Fruit fly (Drosophila melanogaster) whole organism, embryonic: Measurements from ENCODE around the gene CG7879.

Experiments
- CG10267 ChIP-seq: fragments of 200-800 bp; sonication (Bioruptor generic); optimal IDR thresholded peaks from 2 replicates; lab custom pipeline; 2018; ENCODE audit warnings: missing biosample characterization, mild to moderate bottlenecking, missing genetic modification characterization, moderate library complexity
- CG11398 ChIP-seq: fragments of 200-800 bp; sonication (Bioruptor generic); optimal IDR thresholded peaks from 2 replicates; lab custom pipeline; 2016; ENCODE audit warnings: missing biosample characterization, missing genetic modification characterization
- CG11504 ChIP-seq: fragments of 200-800 bp; sonication (Bioruptor generic); optimal IDR thresholded peaks from 3 replicates; lab custom pipeline; 2019; ENCODE audit warnings: missing biosample characterization, mild to moderate bottlenecking, missing genetic modification characterization, moderate library complexity
- CG12104 ChIP-seq: fragments of 200-800 bp; sonication (Bioruptor generic); optimal IDR thresholded peaks from 3 replicates; lab custom pipeline; 2016; ENCODE audit warnings: missing biosample characterization, missing genetic modification characterization
- CG12769 ChIP-seq: fragments of 200-800 bp; sonication (Bioruptor generic); optimal IDR thresholded peaks from 2 replicates; lab custom pipeline; 2019; ENCODE audit warnings: missing biosample characterization, mild to moderate bottlenecking, missing genetic modification characterization, moderate library complexity
- CG14710 ChIP-seq: fragments of 200-800 bp; sonication (Bioruptor generic); optimal IDR thresholded peaks from 3 replicates; lab custom pipeline; 2019; ENCODE audit warnings: missing biosample characterization, mild to moderate bottlenecking, missing genetic modification characterization, moderate library complexity
- CG1529 ChIP-seq: fragments of 200-800 bp; sonication (Bioruptor generic); optimal IDR thresholded peaks from 3 replicates; lab custom pipeline; 2018; ENCODE audit warnings: missing biosample characterization, missing genetic modification characterization
- CG17612 ChIP-seq: fragments of 200-800 bp; sonication (Bioruptor generic); IDR thresholded peaks from 2 replicates; pipeline ENCODE4 v1.3.6; 2022; ENCODE audit warnings: missing biosample characterization, missing genetic modification characterization
- CG18599 ChIP-seq: fragments of 200-800 bp; sonication (Bioruptor generic); optimal IDR thresholded peaks from 3 replicates; lab custom pipeline; 2017; ENCODE audit warnings: missing biosample characterization, missing genetic modification characterization, mild to moderate bottlenecking, moderate library complexity, missing genetic modification reagents
- CG2116 ChIP-seq: fragments of 200-800 bp; sonication (Bioruptor generic); optimal IDR thresholded peaks from 3 replicates; lab custom pipeline; 2018; ENCODE audit warnings: missing biosample characterization, mild to moderate bottlenecking, missing genetic modification characterization
- CG31441 ChIP-seq: fragments of 200-800 bp; sonication (Bioruptor generic); IDR thresholded peaks from 2 replicates; pipeline ENCODE4 v1.3.6; 2022; ENCODE audit warnings: missing biosample characterization, missing genetic modification characterization
- CG34422 ChIP-seq: fragments of 200-800 bp; sonication (Bioruptor generic); IDR thresholded peaks from 3 replicates; pipeline ENCODE4 v1.3.6; 2022; ENCODE audit warnings: missing biosample characterization, missing genetic modification characterization
- CG6272 ChIP-seq: fragments of 200-800 bp; sonication (Bioruptor generic); IDR thresholded peaks from 2 replicates; pipeline ENCODE4 v1.3.6; 2022; ENCODE audit warnings: missing biosample characterization, missing genetic modification characterization
- CG7745 ChIP-seq: fragments of 200-800 bp; sonication (Bioruptor generic); optimal IDR thresholded peaks from 2 replicates; lab custom pipeline; 2018; ENCODE audit warnings: missing biosample characterization, mild to moderate bottlenecking, missing genetic modification characterization, moderate library complexity
- CG7928 ChIP-seq: fragments of 200-800 bp; sonication (Bioruptor generic); optimal IDR thresholded peaks from 2 replicates; lab custom pipeline; 2017; ENCODE audit warnings: missing biosample characterization, mild to moderate bottlenecking, missing genetic modification characterization
- CkIIα-i1 ChIP-seq: fragments of 200-800 bp; sonication (Bioruptor generic); IDR thresholded peaks from 2 replicates; pipeline ENCODE4 v1.3.6; 2022; ENCODE audit warnings: missing biosample characterization, missing genetic modification characterization
- CoRest ChIP-seq: fragments of 200-800 bp; sonication (Bioruptor generic); optimal IDR thresholded peaks from 3 replicates; lab custom pipeline; 2018; ENCODE audit warnings: missing biosample characterization, mild to moderate bottlenecking, missing genetic modification characterization, moderate library complexity
- Dek ChIP-seq: fragments of 200-800 bp; sonication (Bioruptor generic); optimal IDR thresholded peaks from 3 replicates; lab custom pipeline; 2019; ENCODE audit warnings: missing biosample characterization, mild to moderate bottlenecking, missing genetic modification characterization, moderate library complexity
- Dip3 ChIP-seq: fragments of 200-800 bp; sonication (Bioruptor generic); optimal IDR thresholded peaks from 3 replicates; lab custom pipeline; 2016; ENCODE audit warnings: missing biosample characterization, missing genetic modification characterization
- E2f1 ChIP-seq: fragments of 200-800 bp; sonication (Bioruptor generic); IDR thresholded peaks from 2 replicates; pipeline ENCODE4 v1.3.6; 2022; ENCODE audit warnings: missing biosample characterization, missing genetic modification characterization
- Fer2 ChIP-seq: fragments of 200-800 bp; sonication (Bioruptor generic); optimal IDR thresholded peaks from 2 replicates; lab custom pipeline; 2018; ENCODE audit warnings: missing biosample characterization, mild to moderate bottlenecking, missing genetic modification characterization, moderate library complexity
- HLH3B ChIP-seq: fragments of 200-800 bp; sonication (Bioruptor generic); IDR thresholded peaks from 2 replicates; pipeline ENCODE4 v1.3.6; 2022; ENCODE audit warnings: missing biosample characterization, missing genetic modification characterization
- PHDP ChIP-seq: fragments of 200-800 bp; sonication (Bioruptor generic); optimal IDR thresholded peaks from 3 replicates; lab custom pipeline; 2018; ENCODE audit warnings: missing biosample characterization, mild to moderate bottlenecking, missing genetic modification characterization, moderate library complexity
- Sry-β ChIP-seq: fragments of 200-800 bp; sonication (Bioruptor generic); optimal IDR thresholded peaks from 2 replicates; lab custom pipeline; 2018; ENCODE audit warnings: missing biosample characterization, mild to moderate bottlenecking, missing genetic modification characterization, moderate library complexity
- Taf1 ChIP-seq: fragments of 200-800 bp; sonication (Bioruptor generic); IDR thresholded peaks from 2 replicates; pipeline ENCODE4 v1.3.6; 2022; ENCODE audit warnings: missing biosample characterization, missing genetic modification characterization
- ac ChIP-seq: fragments of 200-800 bp; sonication (Bioruptor generic); optimal IDR thresholded peaks from 3 replicates; lab custom pipeline; 2017; ENCODE audit warnings: missing biosample characterization, mild to moderate bottlenecking, missing genetic modification characterization
- bbx ChIP-seq: fragments of 200-800 bp; sonication (Bioruptor generic); IDR thresholded peaks from 2 replicates; pipeline ENCODE4 v1.3.6; 2022; ENCODE audit warnings: missing biosample characterization, missing genetic modification characterization; ENCODE audit not compliant: partially characterized antibody
- br ChIP-seq: fragments of >200 bp; optimal IDR thresholded peaks from 2 replicates; lab custom pipeline; 2017
- cato ChIP-seq: fragments of 200-800 bp; sonication (Bioruptor generic); optimal IDR thresholded peaks from 2 replicates; lab custom pipeline; 2016; ENCODE audit warnings: missing biosample characterization, missing genetic modification characterization, borderline replicate concordance
- crp ChIP-seq, 2 experiments: fragments of 200-800 bp; sonication (Bioruptor generic); optimal IDR thresholded peaks; 2 replicates in 1 of 2; 3 replicates in 1 of 2; lab custom pipeline; 2017; ENCODE audit warnings: missing biosample characterization in 2 of 2, missing genetic modification characterization in 2 of 2, mild to moderate bottlenecking in 1 of 2, moderate library complexity in 1 of 2
- dysf ChIP-seq: fragments of 200-800 bp; sonication (Bioruptor generic); IDR thresholded peaks from 3 replicates; pipeline ENCODE4 v1.3.6; 2022; ENCODE audit warnings: missing biosample characterization, missing genetic modification characterization
- en ChIP-seq: fragments of 200-800 bp; sonication (Bioruptor generic); optimal IDR thresholded peaks from 2 replicates; lab custom pipeline; 2016; ENCODE audit warnings: missing biosample characterization, missing genetic modification characterization
- fd3F ChIP-seq: fragments of 200-800 bp; sonication (Bioruptor generic); optimal IDR thresholded peaks from 2 replicates; lab custom pipeline; 2018; ENCODE audit warnings: missing biosample characterization, mild to moderate bottlenecking, missing genetic modification characterization, moderate library complexity
- fd96Cb ChIP-seq: fragments of 200-800 bp; sonication (Bioruptor generic); optimal IDR thresholded peaks from 2 replicates; lab custom pipeline; 2018; ENCODE audit warnings: missing biosample characterization, mild to moderate bottlenecking, missing genetic modification characterization, moderate library complexity
- gcm2 ChIP-seq: fragments of 200-800 bp; sonication (Bioruptor generic); optimal IDR thresholded peaks from 2 replicates; lab custom pipeline; 2016; ENCODE audit warnings: missing biosample characterization, missing genetic modification characterization
- gsb-n ChIP-seq: fragments of 200-800 bp; sonication (Bioruptor generic); optimal IDR thresholded peaks from 3 replicates; lab custom pipeline; 2018; ENCODE audit warnings: missing biosample characterization, mild to moderate bottlenecking, missing genetic modification characterization
- jigr1 ChIP-seq: fragments of 200-800 bp; sonication (Bioruptor generic); IDR thresholded peaks from 3 replicates; pipeline ENCODE4 v1.3.6; 2022; ENCODE audit warnings: missing biosample characterization, missing genetic modification characterization
- jumu ChIP-seq: fragments of 200-800 bp; sonication (Bioruptor generic); optimal IDR thresholded peaks from 3 replicates; lab custom pipeline; 2016; ENCODE audit warnings: missing biosample characterization, missing genetic modification characterization
- ken ChIP-seq: fragments of 200-800 bp; sonication (Bioruptor generic); IDR thresholded peaks from 3 replicates; pipeline ENCODE4 v1.3.6; 2022; ENCODE audit warnings: missing biosample characterization, missing genetic modification characterization
- pan ChIP-seq, 4 experiments: fragments of >200 bp in 3 of 4; fragments of 200-800 bp in 1 of 4; sonication (Bioruptor generic) in 1 of 4; optimal IDR thresholded peaks in 3 of 4; IDR thresholded peaks in 1 of 4; 2 replicates each; pipeline versions ENCODE4 v1.3.6 to Lab custom; 2017 to 2022; ENCODE audit warnings: missing biosample characterization in 2 of 4, missing genetic modification characterization in 2 of 4, mixed read lengths in 1 of 4
- salm ChIP-seq: fragments of 200-800 bp; sonication (Bioruptor generic); optimal IDR thresholded peaks from 2 replicates; lab custom pipeline; 2018; ENCODE audit warnings: missing biosample characterization, mild to moderate bottlenecking, missing genetic modification characterization
- schlank ChIP-seq: fragments of 200-800 bp; sonication (Bioruptor generic); optimal IDR thresholded peaks from 2 replicates; lab custom pipeline; 2018; ENCODE audit warnings: missing biosample characterization, mild to moderate bottlenecking, missing genetic modification characterization
- slou ChIP-seq: fragments of 200-800 bp; sonication (Bioruptor generic); optimal IDR thresholded peaks from 3 replicates; lab custom pipeline; 2016; ENCODE audit warnings: missing biosample characterization, missing genetic modification characterization
- ssp ChIP-seq: fragments of 200-800 bp; sonication (Bioruptor generic); IDR thresholded peaks from 2 replicates; pipeline ENCODE4 v1.3.6; 2022; ENCODE audit warnings: missing biosample characterization, missing genetic modification characterization
- unc-4 ChIP-seq: fragments of 200-800 bp; sonication (Bioruptor generic); IDR thresholded peaks from 2 replicates; pipeline ENCODE4 v1.3.6; 2022; ENCODE audit warnings: missing biosample characterization, missing genetic modification characterization; ENCODE audit not compliant: partially characterized antibody
- vfl ChIP-seq: fragments of 200-800 bp; sonication (Bioruptor generic); optimal IDR thresholded peaks from 2 replicates; lab custom pipeline; 2016; ENCODE audit warnings: missing biosample characterization, missing genetic modification characterization
- wdn ChIP-seq: fragments of 200-800 bp; sonication (Bioruptor generic); IDR thresholded peaks from 2 replicates; pipeline ENCODE4 v1.3.6; 2022; ENCODE audit warnings: missing biosample characterization, missing genetic modification characterization

Gene CG7879

DNA sequence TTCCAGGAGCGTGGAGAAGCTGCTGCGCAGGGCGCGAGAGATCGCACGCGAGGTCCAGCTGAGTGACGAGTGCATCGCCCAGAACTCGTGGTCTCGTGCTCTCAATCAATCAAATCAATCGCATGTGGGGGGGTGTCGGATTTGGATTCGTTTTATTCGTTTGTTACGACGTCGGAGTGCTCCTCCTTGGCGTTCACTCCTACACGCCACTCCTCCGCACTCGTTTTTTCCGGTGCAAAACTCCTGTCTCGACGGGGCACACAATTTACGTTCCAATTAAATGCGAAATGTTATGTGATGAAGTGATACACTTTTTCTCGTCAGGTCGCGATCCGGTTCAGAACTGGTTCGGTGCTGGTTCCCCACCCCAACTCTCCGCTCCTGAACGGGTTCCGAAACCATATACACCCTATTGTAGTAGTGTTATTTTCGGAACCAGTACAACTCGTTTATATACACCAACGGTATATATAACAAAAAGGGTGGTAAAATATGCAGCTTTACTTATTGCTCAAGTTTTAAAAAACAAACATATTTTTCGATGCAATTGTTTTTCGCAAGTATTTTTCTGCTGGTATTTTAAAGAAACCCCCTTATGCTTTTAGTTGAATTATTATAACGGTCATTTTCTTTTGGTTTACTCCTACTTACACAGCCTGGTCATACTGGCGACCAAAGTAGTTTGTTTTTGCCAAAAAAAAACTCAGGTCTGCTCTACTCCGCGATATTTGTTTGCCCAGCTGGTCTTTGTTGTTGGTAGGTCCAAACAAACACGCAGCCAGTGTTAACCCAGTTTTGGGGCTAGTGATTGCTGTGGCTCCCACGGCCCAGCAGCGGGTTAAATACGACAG, 31.7 kb downstream of the CG7879 start, which contains the start of the genes CG12091 and pns (continued):
- TF ChIP-seq gcm2 (GFP tag; lab: Kevin White, UChicago) (peak; percentile 6), CG18599 (GFP tag; lab: Kevin White, UChicago) (peak; percentile 70), E2f1 (GFP tag; lab: Robert Waterston, UW) (peak; percentile 55), CG6272 (GFP tag; lab: Robert Waterston, UW) (peak; percentile 32; the same call in 1 of the 2 replicates), CG31441 (GFP tag; lab: Robert Waterston, UW) (peak; percentile 80), salm (peak; percentile 27), fd3F (GFP tag; lab: Kevin White, UChicago) (peak; percentile 35), CG34422 (peak; percentile 59; the same call in 1 of the 3 replicates), HLH3B (GFP tag; lab: Robert Waterston, UW) (0 out of 2 replicates have a peak, but pooled peaks have one; percentile 15), schlank (tag; lab: Kevin White, UChicago) (no peak), pan (optimal IDR thresholded peaks at IDR 0.05; lab: Kevin White, UChicago) (no peak), pan (GFP tag; optimal IDR thresholded peaks at IDR 0.05 in 1 of 2, IDR thresholded peaks at IDR 0.05 in 1 of 2) (peak in 1 of 2 experiments; percentile 57), CG11398 (GFP tag; lab: Kevin White, UChicago) (peak; percentile 68), Fer2 (tag; lab: Kevin White, UChicago) (peak; percentile 13), br (lab: Kevin White, UChicago) (no peak), CG1529 (GFP tag; lab: Kevin White, UChicago) (peak; percentile 16), unc-4 (GFP tag; lab: Robert Waterston, UW) (no peak), PHDP (tag; lab: Kevin White, UChicago) (peak; percentile 70), CoRest (tag; lab: Kevin White, UChicago) (peak; percentile 77), ken (GFP tag; lab: Robert Waterston, UW) (0 out of 3 replicates have a peak, but pooled peaks have one; percentile 31), CkIIα-i1 (GFP tag; lab: Robert Waterston, UW) (no peak), bbx (peak; percentile 27), fd96Cb (tag; lab: Kevin White, UChicago) (peak; percentile 56), CG7745 (peak; percentile 3), Dek (peak; percentile 46), jumu (peak; percentile 56), Taf1 (0 out of 2 replicates have a peak, but pooled peaks have one; percentile 30), CG17612 (GFP tag; lab: Robert Waterston, UW) (no peak), CG10267 (tag; lab: Kevin White, UChicago) (peak; percentile 90), en (GFP tag; lab: Kevin White, UChicago) (peak; percentile 26), CG14710 (tag; lab: Kevin White, UChicago) (peak; percentile 89), wdn (0 out of 2 replicates have a peak, but pooled peaks have one; percentile 26), slou (GFP tag; lab: Kevin White, UChicago) (no peak), crp (GFP tag; optimal IDR thresholded peaks at IDR 0.05; lab: Kevin White, UChicago) (peak in 1 of 2 experiments; percentile 47), jigr1 (no peak), CG11504 (tag; lab: Kevin White, UChicago) (no peak), vfl (GFP tag; lab: Kevin White, UChicago) (peak; percentile 40), ssp (GFP tag; lab: Robert Waterston, UW) (peak; percentile 71), CG12769 (no peak), ac (GFP tag; lab: Kevin White, UChicago) (peak; percentile 4), cato (GFP tag; lab: Kevin White, UChicago) (peak; percentile 28), Sry-β (GFP tag; lab: Kevin White, UChicago) (peak; percentile 38), CG2116 (peak; percentile 41), Dip3 (GFP tag; lab: Kevin White, UChicago) (peak; percentile 66), CG7928 (GFP tag; lab: Kevin White, UChicago) (peak; percentile 58), CG12104 (GFP tag; lab: Kevin White, UChicago) (peak; percentile 31), dysf (GFP tag; lab: Robert Waterston, UW) (peak; percentile 59; the same call in 2 of the 3 replicates), gsb-n (peak; percentile 68)
